Fruit fly (Drosophila melanogaster) whole organism, embryonic: ENCODE measurements around the gene Kdsr.

Experiments
- Antp ChIP-seq: fragments of 200-800 bp; sonication (Bioruptor generic); optimal IDR thresholded peaks from 3 replicates; lab custom pipeline; 2016; ENCODE audit warnings: missing biosample characterization, missing genetic modification characterization
- CG10366 ChIP-seq: fragments of 200-800 bp; sonication (Bioruptor generic); IDR thresholded peaks from 2 replicates; pipeline ENCODE4 v1.3.6; 2022; ENCODE audit warnings: missing biosample characterization, missing genetic modification characterization
- CG10462 ChIP-seq: fragments of 200-800 bp; sonication (Bioruptor generic); optimal IDR thresholded peaks from 2 replicates; lab custom pipeline; 2016; ENCODE audit warnings: missing biosample characterization, missing genetic modification characterization
- CG10979 ChIP-seq: fragments of 200-800 bp; sonication (Bioruptor generic); optimal IDR thresholded peaks from 2 replicates; lab custom pipeline; 2018; ENCODE audit warnings: missing biosample characterization, mild to moderate bottlenecking, missing genetic modification characterization, moderate library complexity
- CG11247 ChIP-seq: fragments of 200-800 bp; sonication (Bioruptor generic); IDR thresholded peaks from 2 replicates; pipeline ENCODE4 v1.3.6; 2022; ENCODE audit warnings: missing biosample characterization, missing genetic modification characterization
- CG11696 ChIP-seq: fragments of 200-800 bp; sonication (Bioruptor generic); IDR thresholded peaks from 2 replicates; pipeline ENCODE4 v1.3.6; 2022; ENCODE audit warnings: missing biosample characterization, missing genetic modification characterization
- CG12071 ChIP-seq: fragments of 200-800 bp; sonication (Bioruptor generic); optimal IDR thresholded peaks from 3 replicates; lab custom pipeline; 2018; ENCODE audit warnings: missing biosample characterization, mild to moderate bottlenecking, missing genetic modification characterization
- CG12104 ChIP-seq: fragments of 200-800 bp; sonication (Bioruptor generic); optimal IDR thresholded peaks from 3 replicates; lab custom pipeline; 2016; ENCODE audit warnings: missing biosample characterization, missing genetic modification characterization
- CG12155 ChIP-seq: fragments of 200-800 bp; sonication (Bioruptor generic); optimal IDR thresholded peaks from 3 replicates; lab custom pipeline; 2016; ENCODE audit warnings: missing biosample characterization, missing genetic modification characterization
- CG13123 ChIP-seq: fragments of 200-800 bp; sonication (Bioruptor generic); optimal IDR thresholded peaks from 2 replicates; lab custom pipeline; 2016; ENCODE audit warnings: missing biosample characterization, missing genetic modification characterization
- CG13296 ChIP-seq: fragments of 200-800 bp; sonication (Bioruptor generic); optimal IDR thresholded peaks from 3 replicates; lab custom pipeline; 2018; ENCODE audit warnings: missing biosample characterization, mild to moderate bottlenecking, missing genetic modification characterization
- CG1529 ChIP-seq: fragments of 200-800 bp; sonication (Bioruptor generic); optimal IDR thresholded peaks from 3 replicates; lab custom pipeline; 2018; ENCODE audit warnings: missing biosample characterization, missing genetic modification characterization
- CG18764 ChIP-seq: fragments of 200-800 bp; sonication (Bioruptor generic); optimal IDR thresholded peaks from 3 replicates; lab custom pipeline; 2016; ENCODE audit warnings: missing biosample characterization, missing genetic modification characterization
- CG3065 ChIP-seq: fragments of 200-800 bp; sonication (Bioruptor generic); optimal IDR thresholded peaks from 2 replicates; lab custom pipeline; 2016; ENCODE audit warnings: missing biosample characterization, missing genetic modification characterization
- CG32772 ChIP-seq: fragments of 200-800 bp; sonication (Bioruptor generic); IDR thresholded peaks from 2 replicates; pipeline ENCODE4 v1.3.6; 2022; ENCODE audit warnings: missing biosample characterization, missing genetic modification characterization
- CG4282 ChIP-seq: fragments of 200-800 bp; sonication (Bioruptor generic); optimal IDR thresholded peaks from 2 replicates; lab custom pipeline; 2016; ENCODE audit warnings: missing biosample characterization, missing genetic modification characterization
- CG4360 ChIP-seq: fragments of 200-800 bp; sonication (Bioruptor generic); IDR thresholded peaks from 2 replicates; pipeline ENCODE4 v1.3.6; 2022; ENCODE audit warnings: missing biosample characterization, missing genetic modification characterization
- CG6689 ChIP-seq: fragments of 200-800 bp; sonication (Bioruptor generic); IDR thresholded peaks from 2 replicates; pipeline ENCODE4 v1.3.6; 2022; ENCODE audit warnings: missing biosample characterization, missing genetic modification characterization
- CG8388 ChIP-seq: fragments of 200-800 bp; sonication (Bioruptor generic); optimal IDR thresholded peaks from 2 replicates; lab custom pipeline; 2019; ENCODE audit warnings: missing biosample characterization, mild to moderate bottlenecking, missing genetic modification characterization, moderate library complexity
- CoRest ChIP-seq: fragments of 200-800 bp; sonication (Bioruptor generic); optimal IDR thresholded peaks from 3 replicates; lab custom pipeline; 2018; ENCODE audit warnings: missing biosample characterization, mild to moderate bottlenecking, missing genetic modification characterization, moderate library complexity
- CrebB ChIP-seq: fragments of 200-800 bp; sonication (Bioruptor generic); optimal IDR thresholded peaks from 3 replicates; lab custom pipeline; 2018; ENCODE audit warnings: missing biosample characterization, mild to moderate bottlenecking, missing genetic modification characterization
- Dip3 ChIP-seq: fragments of 200-800 bp; sonication (Bioruptor generic); optimal IDR thresholded peaks from 3 replicates; lab custom pipeline; 2016; ENCODE audit warnings: missing biosample characterization, missing genetic modification characterization
- Dll ChIP-seq: fragments of 200-800 bp; sonication (Bioruptor generic); IDR thresholded peaks from 4 replicates; pipeline ENCODE4 v1.3.6; 2022; ENCODE audit warnings: missing biosample characterization, missing genetic modification characterization; ENCODE audit not compliant: partially characterized antibody
- HLH3B ChIP-seq: fragments of 200-800 bp; sonication (Bioruptor generic); IDR thresholded peaks from 2 replicates; pipeline ENCODE4 v1.3.6; 2022; ENCODE audit warnings: missing biosample characterization, missing genetic modification characterization
- HLHmδ ChIP-seq: fragments of 200-800 bp; sonication (Bioruptor generic); optimal IDR thresholded peaks from 2 replicates; lab custom pipeline; 2018; ENCODE audit warnings: missing biosample characterization, mild to moderate bottlenecking, missing genetic modification characterization, moderate library complexity
- Lpt ChIP-seq: fragments of >200 bp; optimal IDR thresholded peaks from 2 replicates; lab custom pipeline; 2018; ENCODE audit warnings: missing biosample characterization, missing genetic modification characterization
- MTF-1 ChIP-seq: fragments of 200-800 bp; sonication (Bioruptor generic); optimal IDR thresholded peaks from 2 replicates; lab custom pipeline; 2018; ENCODE audit warnings: missing biosample characterization, mild to moderate bottlenecking, missing genetic modification characterization, borderline replicate concordance
- Mad ChIP-seq: fragments of 200-800 bp; sonication (Bioruptor generic); optimal IDR thresholded peaks from 2 replicates; lab custom pipeline; 2016; ENCODE audit warnings: missing biosample characterization, missing genetic modification characterization
- Meics ChIP-seq: fragments of 200-800 bp; sonication (Bioruptor generic); optimal IDR thresholded peaks from 2 replicates; lab custom pipeline; 2017; ENCODE audit warnings: missing biosample characterization, mild to moderate bottlenecking, missing genetic modification characterization
- Mes4 ChIP-seq: fragments of 200-800 bp; sonication (Bioruptor generic); optimal IDR thresholded peaks from 2 replicates; lab custom pipeline; 2016; ENCODE audit warnings: missing biosample characterization, missing genetic modification characterization
- Nf-YA ChIP-seq: fragments of 200-800 bp; sonication (Bioruptor generic); IDR thresholded peaks from 2 replicates; pipeline ENCODE4 v1.3.6; 2022; ENCODE audit warnings: missing biosample characterization, missing genetic modification characterization
- Ravus ChIP-seq: fragments of 200-800 bp; sonication (Bioruptor generic); IDR thresholded peaks from 2 replicates; pipeline ENCODE4 v1.3.6; 2022; ENCODE audit warnings: missing biosample characterization, missing genetic modification characterization
- Sry-β ChIP-seq: fragments of 200-800 bp; sonication (Bioruptor generic); optimal IDR thresholded peaks from 2 replicates; lab custom pipeline; 2018; ENCODE audit warnings: missing biosample characterization, mild to moderate bottlenecking, missing genetic modification characterization, moderate library complexity
- Xrp1 ChIP-seq: fragments of 200-800 bp; sonication (Bioruptor generic); IDR thresholded peaks from 2 replicates; pipeline ENCODE4 v1.3.6; 2022; ENCODE audit warnings: missing biosample characterization, missing genetic modification characterization
- aop ChIP-seq: fragments of 200-800 bp; sonication (Bioruptor generic); IDR thresholded peaks from 2 replicates; pipeline ENCODE4 v1.3.6; 2022; ENCODE audit warnings: missing biosample characterization, missing genetic modification characterization
- bbx ChIP-seq: fragments of 200-800 bp; sonication (Bioruptor generic); IDR thresholded peaks from 2 replicates; pipeline ENCODE4 v1.3.6; 2022; ENCODE audit warnings: missing biosample characterization, missing genetic modification characterization; ENCODE audit not compliant: partially characterized antibody
- ci ChIP-seq: fragments of 200-800 bp; sonication (Bioruptor generic); IDR thresholded peaks from 3 replicates; pipeline ENCODE4 v1.3.6; 2022; ENCODE audit warnings: missing biosample characterization, missing genetic modification characterization
- exex ChIP-seq: fragments of 200-800 bp; sonication (Bioruptor generic); optimal IDR thresholded peaks from 4 replicates; lab custom pipeline; 2018; ENCODE audit warnings: missing biosample characterization, mild to moderate bottlenecking, missing genetic modification characterization, moderate library complexity
- fd96Cb ChIP-seq: fragments of 200-800 bp; sonication (Bioruptor generic); optimal IDR thresholded peaks from 2 replicates; lab custom pipeline; 2018; ENCODE audit warnings: missing biosample characterization, mild to moderate bottlenecking, missing genetic modification characterization, moderate library complexity
- gce ChIP-seq: fragments of 200-800 bp; sonication (Bioruptor generic); IDR thresholded peaks from 3 replicates; pipeline ENCODE4 v1.3.6; 2022; ENCODE audit warnings: missing biosample characterization, missing genetic modification characterization
- kah ChIP-seq: fragments of 200-800 bp; sonication (Bioruptor generic); optimal IDR thresholded peaks from 2 replicates; lab custom pipeline; 2018; ENCODE audit warnings: missing biosample characterization, mild to moderate bottlenecking, missing genetic modification characterization
- lab ChIP-seq: fragments of 200-800 bp; sonication (Bioruptor generic); optimal IDR thresholded peaks from 3 replicates; lab custom pipeline; 2017; ENCODE audit warnings: missing biosample characterization, missing genetic modification characterization, mild to moderate bottlenecking, moderate library complexity, missing genetic modification reagents
- pita ChIP-seq: fragments of 200-800 bp; sonication (Bioruptor generic); optimal IDR thresholded peaks from 2 replicates; lab custom pipeline; 2017; ENCODE audit warnings: missing biosample characterization, mild to moderate bottlenecking, missing genetic modification characterization
- pnt ChIP-seq: fragments of 200-800 bp; sonication (Bioruptor generic); optimal IDR thresholded peaks from 3 replicates; lab custom pipeline; 2016; ENCODE audit warnings: missing biosample characterization, missing genetic modification characterization
- prd ChIP-seq, 3 experiments: fragments of >200 bp in 2 of 3; fragments of 200-800 bp in 1 of 3; sonication (Bioruptor generic) in 1 of 3; optimal IDR thresholded peaks in 2 of 3; IDR thresholded peaks in 1 of 3; 2 replicates in 2 of 3; 3 replicates in 1 of 3; pipeline versions ENCODE4 v1.3.6 to Lab custom; 2017 to 2022; ENCODE audit warnings: missing biosample characterization in 1 of 3, missing genetic modification characterization in 1 of 3
- ssp ChIP-seq: fragments of 200-800 bp; sonication (Bioruptor generic); IDR thresholded peaks from 2 replicates; pipeline ENCODE4 v1.3.6; 2022; ENCODE audit warnings: missing biosample characterization, missing genetic modification characterization
- tna ChIP-seq: fragments of 200-800 bp; sonication (Bioruptor generic); IDR thresholded peaks from 2 replicates; pipeline ENCODE4 v1.3.6; 2022; ENCODE audit warnings: missing biosample characterization, missing genetic modification characterization; ENCODE audit not compliant: partially characterized antibody
- vnd ChIP-seq: fragments of 200-800 bp; sonication (Bioruptor generic); IDR thresholded peaks from 3 replicates; pipeline ENCODE4 v1.3.6; 2022; ENCODE audit warnings: missing biosample characterization, missing genetic modification characterization; ENCODE audit not compliant: partially characterized antibody
- vvl ChIP-seq: fragments of 200-800 bp; sonication (Bioruptor generic); IDR thresholded peaks from 2 replicates; pipeline ENCODE4 v1.3.6; 2022; ENCODE audit warnings: missing biosample characterization, missing genetic modification characterization

The Kdsr gene

DNA sequence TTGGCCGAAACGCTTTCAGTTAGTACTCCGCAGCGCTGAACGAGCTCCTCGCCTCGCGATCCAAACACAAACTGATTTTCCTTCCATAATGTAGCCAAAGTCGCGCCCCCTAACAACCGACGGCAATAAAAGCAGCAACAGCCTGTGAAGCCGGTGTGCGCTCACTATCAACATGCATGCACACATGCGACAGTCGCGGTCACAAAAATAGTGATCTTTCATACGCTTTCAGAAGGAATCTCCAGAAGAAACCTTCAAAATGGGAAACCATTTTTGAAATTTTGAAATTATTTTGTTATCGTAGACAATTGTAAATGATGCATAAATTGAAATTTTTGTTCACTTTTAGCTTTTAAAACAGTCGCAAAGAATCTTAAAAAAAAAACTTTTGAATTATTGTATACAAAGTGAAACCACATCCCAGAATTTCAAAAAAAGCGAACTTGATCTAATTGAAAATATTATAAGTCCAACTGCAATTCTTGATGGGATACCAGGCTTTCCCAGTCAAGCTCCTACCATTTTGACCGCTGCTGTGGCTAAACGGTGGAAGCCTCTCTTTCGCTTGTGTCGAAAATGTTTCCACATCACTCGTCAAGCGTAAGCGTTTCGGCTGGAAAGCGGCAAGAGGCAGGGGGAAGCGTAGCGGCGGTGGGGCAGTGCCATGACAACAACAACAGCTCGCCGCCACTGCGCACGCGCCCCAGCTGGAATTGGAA is 29.9 kb downstream of the Kdsr start, which contains the start of gene Cad96Cb (continued):
- TF ChIP-seq Sry-β: peak; percentile 45
- peak; percentile 80 for TF ChIP-seq kah (GFP tag; lab: Kevin White, UChicago)
- peak; percentile 30; the same call in 1 of the 2 replicates for TF ChIP-seq CG11247 (GFP tag; lab: Robert Waterston, UW)
- TF ChIP-seq CoRest (tag; lab: Kevin White, UChicago): peak; percentile 90
- peak; percentile 72 for TF ChIP-seq Mad (GFP tag; lab: Kevin White, UChicago)
- no peak for TF ChIP-seq pita (GFP tag; lab: Kevin White, UChicago)
- TF ChIP-seq CG3065 (GFP tag; lab: Kevin White, UChicago): peak; percentile 65
- peak; percentile 74 for TF ChIP-seq pnt
- TF ChIP-seq Nf-YA: no peak
- TF ChIP-seq HLHmδ (GFP tag; lab: Kevin White, UChicago): no peak
- peak; percentile 26 for TF ChIP-seq CrebB (tag; lab: Kevin White, UChicago)
- TF ChIP-seq fd96Cb (tag; lab: Kevin White, UChicago): peak; percentile 85
- TF ChIP-seq CG11696 (GFP tag; lab: Robert Waterston, UW): peak; percentile 87
- peak; percentile 41 for TF ChIP-seq ssp (GFP tag; lab: Robert Waterston, UW)
- peak; percentile 85 for TF ChIP-seq CG8388 (GFP tag; lab: Kevin White, UChicago)
- TF ChIP-seq tna (GFP tag; lab: Robert Waterston, UW): 0 out of 2 replicates have a peak, but pooled peaks have one; percentile 32
- no peak for TF ChIP-seq CG32772 (GFP tag; lab: Robert Waterston, UW)
- peak; percentile 76 for TF ChIP-seq CG18764 (GFP tag; lab: Kevin White, UChicago)
- peak; percentile 20 for TF ChIP-seq Dip3 (GFP tag; lab: Kevin White, UChicago)
- TF ChIP-seq CG10979 (tag; lab: Kevin White, UChicago): peak; percentile 94
- peak; percentile 64 for TF ChIP-seq CG12155
- TF ChIP-seq CG4282: peak; percentile 28
- TF ChIP-seq Xrp1 (GFP tag; lab: Robert Waterston, UW): peak; percentile 77
- no peak for TF ChIP-seq vnd
- no peak for TF ChIP-seq Lpt
- TF ChIP-seq Dll (GFP tag; lab: Robert Waterston, UW): 0 out of 4 replicates have a peak, but pooled peaks have one; percentile 21
- peak; percentile 63 for TF ChIP-seq vvl (GFP tag; lab: Robert Waterston, UW)
- peak; percentile 86 for TF ChIP-seq CG12104
- peak; percentile 71 for TF ChIP-seq lab (GFP tag; lab: Kevin White, UChicago)
- peak; percentile 7 for TF ChIP-seq CG13123 (GFP tag; lab: Kevin White, UChicago)
- TF ChIP-seq exex: no peak
- peak; percentile 94 for TF ChIP-seq CG4360 (GFP tag; lab: Robert Waterston, UW)
- TF ChIP-seq Meics (GFP tag; lab: Kevin White, UChicago): peak; percentile 69
- TF ChIP-seq CG12071 (GFP tag; lab: Kevin White, UChicago): peak; percentile 43
- TF ChIP-seq CG10462 (GFP tag; lab: Kevin White, UChicago): peak; percentile 72
- peak; percentile 63; the same call in 2 of the 3 replicates for TF ChIP-seq ci (GFP tag; lab: Robert Waterston, UW)
- peak; percentile 84 for TF ChIP-seq CG1529
- TF ChIP-seq CG6689 (GFP tag; lab: Robert Waterston, UW): peak; percentile 81
- TF ChIP-seq Mes4 (GFP tag; lab: Kevin White, UChicago): peak; percentile 85
- peak; percentile 59 for TF ChIP-seq HLH3B (GFP tag; lab: Robert Waterston, UW)
- no peak for TF ChIP-seq prd (optimal IDR thresholded peaks at IDR 0.05; lab: Kevin White, UChicago)
- peak; percentile 75 for TF ChIP-seq prd (GFP tag; IDR thresholded peaks at IDR 0.05; lab: Robert Waterston, UW)
- TF ChIP-seq MTF-1: no peak
- no peak for TF ChIP-seq Ravus (GFP tag; lab: Robert Waterston, UW)
- 0 out of 3 replicates have a peak, but pooled peaks have one; percentile 35 for TF ChIP-seq gce
- TF ChIP-seq CG13296 (GFP tag; lab: Kevin White, UChicago): peak; percentile 67
- peak; percentile 67 for TF ChIP-seq Antp
- no peak for TF ChIP-seq aop (GFP tag; lab: Robert Waterston, UW)
- TF ChIP-seq CG10366 (GFP tag; lab: Robert Waterston, UW): peak; percentile 30; the same call in 1 of the 2 replicates
- no peak for TF ChIP-seq bbx
